Fruit fly (Drosophila melanogaster) whole organism, embryonic: Measurements from ENCODE around the gene CG14984.
A peak's percentile ranks its signal among the peaks of the same experiment; 100 is the strongest.

Experiments used
- Aef1 ChIP-seq: fragments of 200-800 bp; sonication (Bioruptor generic); IDR thresholded peaks from 3 replicates; pipeline ENCODE4 v1.3.6; 2022; ENCODE audit warnings: missing biosample characterization, missing genetic modification characterization
- Antp ChIP-seq: fragments of 200-800 bp; sonication (Bioruptor generic); optimal IDR thresholded peaks from 3 replicates; lab custom pipeline; 2016; ENCODE audit warnings: missing biosample characterization, missing genetic modification characterization
- CG10209 ChIP-seq: fragments of 200-800 bp; sonication (Bioruptor generic); optimal IDR thresholded peaks from 3 replicates; lab custom pipeline; 2017; ENCODE audit warnings: missing biosample characterization, mild to moderate bottlenecking, missing genetic modification characterization, missing genetic modification reagents
- CG10321 ChIP-seq: fragments of 200-800 bp; sonication (Bioruptor generic); IDR thresholded peaks from 2 replicates; pipeline ENCODE4 v1.3.6; 2022; ENCODE audit warnings: missing biosample characterization, missing genetic modification characterization
- CG11085 ChIP-seq: fragments of 200-800 bp; sonication (Bioruptor generic); IDR thresholded peaks from 2 replicates; pipeline ENCODE4 v1.3.6; 2022; ENCODE audit warnings: missing biosample characterization, missing genetic modification characterization
- CG12236 ChIP-seq: fragments of 200-800 bp; sonication (Bioruptor generic); optimal IDR thresholded peaks from 2 replicates; lab custom pipeline; 2016; ENCODE audit warnings: missing biosample characterization, missing genetic modification characterization
- CG12299 ChIP-seq: fragments of 200-800 bp; sonication (Bioruptor generic); optimal IDR thresholded peaks from 2 replicates; lab custom pipeline; 2018; ENCODE audit warnings: missing biosample characterization, mild to moderate bottlenecking, missing genetic modification characterization
- CG13287 ChIP-seq: fragments of 200-800 bp; sonication (Bioruptor generic); IDR thresholded peaks from 2 replicates; pipeline ENCODE4 v1.3.6; 2022; ENCODE audit warnings: missing biosample characterization, missing genetic modification characterization; ENCODE audit not compliant: partially characterized antibody
- CG14965 ChIP-seq: fragments of 200-800 bp; sonication (Bioruptor generic); optimal IDR thresholded peaks from 2 replicates; lab custom pipeline; 2016; ENCODE audit warnings: missing biosample characterization, missing genetic modification characterization, borderline replicate concordance
- CG15073 ChIP-seq: fragments of 200-800 bp; sonication (Bioruptor generic); optimal IDR thresholded peaks from 2 replicates; lab custom pipeline; 2016; ENCODE audit warnings: missing biosample characterization, missing genetic modification characterization
- CG16813 ChIP-seq: fragments of 200-800 bp; sonication (Bioruptor generic); IDR thresholded peaks from 3 replicates; pipeline ENCODE4 v1.3.6; 2022; ENCODE audit warnings: missing biosample characterization, missing genetic modification characterization; ENCODE audit not compliant: partially characterized antibody
- CG17186 ChIP-seq: fragments of 200-800 bp; sonication (Bioruptor generic); optimal IDR thresholded peaks from 3 replicates; lab custom pipeline; 2017; ENCODE audit warnings: missing biosample characterization, missing genetic modification reagents, missing genetic modification characterization
- CG17612 ChIP-seq: fragments of 200-800 bp; sonication (Bioruptor generic); IDR thresholded peaks from 2 replicates; pipeline ENCODE4 v1.3.6; 2022; ENCODE audit warnings: missing biosample characterization, missing genetic modification characterization
- CG18011 ChIP-seq: fragments of 200-800 bp; sonication (Bioruptor generic); optimal IDR thresholded peaks from 2 replicates; lab custom pipeline; 2017; ENCODE audit warnings: missing biosample characterization, missing genetic modification characterization, mild to moderate bottlenecking, moderate library complexity, missing genotype
- CG2678 ChIP-seq: fragments of 200-800 bp; sonication (Bioruptor generic); optimal IDR thresholded peaks from 3 replicates; lab custom pipeline; 2019; ENCODE audit warnings: missing biosample characterization, mild to moderate bottlenecking, missing genetic modification characterization, moderate library complexity
- CG3407 ChIP-seq: fragments of 200-800 bp; sonication (Bioruptor generic); optimal IDR thresholded peaks from 2 replicates; lab custom pipeline; 2018; ENCODE audit warnings: missing biosample characterization, mild to moderate bottlenecking, missing genetic modification characterization
- CG4328 ChIP-seq: fragments of 200-800 bp; sonication (Bioruptor generic); optimal IDR thresholded peaks from 3 replicates; lab custom pipeline; 2017; ENCODE audit warnings: missing biosample characterization, missing genetic modification reagents, missing genetic modification characterization
- CG6683 ChIP-seq: fragments of 200-800 bp; sonication (Bioruptor generic); optimal IDR thresholded peaks from 2 replicates; lab custom pipeline; 2017; ENCODE audit warnings: missing biosample characterization, mild to moderate bottlenecking, missing genetic modification characterization, missing genetic modification reagents
- CG7372 ChIP-seq: fragments of 200-800 bp; sonication (Bioruptor generic); IDR thresholded peaks from 2 replicates; pipeline ENCODE4 v1.3.6; 2022; ENCODE audit warnings: missing biosample characterization, missing genetic modification characterization
- CG8359 ChIP-seq: fragments of 200-800 bp; sonication (Bioruptor generic); optimal IDR thresholded peaks from 2 replicates; lab custom pipeline; 2017; ENCODE audit warnings: missing biosample characterization, mild to moderate bottlenecking, missing genetic modification characterization, borderline replicate concordance
- CG8478 ChIP-seq: fragments of >200 bp; optimal IDR thresholded peaks from 2 replicates; lab custom pipeline; 2018
- CG8765 ChIP-seq: fragments of 200-800 bp; sonication (Bioruptor generic); IDR thresholded peaks from 2 replicates; pipeline ENCODE4 v1.3.6; 2022; ENCODE audit warnings: missing biosample characterization, missing genetic modification characterization
- CG9727 ChIP-seq: fragments of 200-800 bp; sonication (Bioruptor generic); optimal IDR thresholded peaks from 3 replicates; lab custom pipeline; 2017; ENCODE audit warnings: missing biosample characterization, mild to moderate bottlenecking, missing genetic modification characterization
- CTCF ChIP-seq: fragments of 200-800 bp; sonication (Bioruptor generic); optimal IDR thresholded peaks from 2 replicates; lab custom pipeline; 2017; ENCODE audit warnings: missing biosample characterization, mild to moderate bottlenecking, missing genetic modification characterization, moderate library complexity
- Dp ChIP-seq: fragments of 200-800 bp; sonication (Bioruptor generic); optimal IDR thresholded peaks from 2 replicates; lab custom pipeline; 2018; ENCODE audit warnings: missing biosample characterization, mild to moderate bottlenecking, missing genetic modification characterization, moderate library complexity
- Ets65A ChIP-seq: fragments of 200-800 bp; sonication (Bioruptor generic); peaks from one replicate; lab custom pipeline; 2016; ENCODE audit warnings: missing biosample characterization, missing genetic modification characterization
- HLH3B ChIP-seq: fragments of 200-800 bp; sonication (Bioruptor generic); IDR thresholded peaks from 2 replicates; pipeline ENCODE4 v1.3.6; 2022; ENCODE audit warnings: missing biosample characterization, missing genetic modification characterization
- Jarid2 ChIP-seq: fragments of 200-800 bp; sonication (Bioruptor generic); optimal IDR thresholded peaks from 3 replicates; lab custom pipeline; 2017; ENCODE audit warnings: mild to moderate bottlenecking, missing biosample characterization, missing genetic modification reagents, missing genetic modification characterization
- MBD-R2 ChIP-seq: fragments of 200-800 bp; sonication (Bioruptor generic); IDR thresholded peaks from 2 replicates; pipeline ENCODE4 v1.3.6; 2022; ENCODE audit warnings: missing biosample characterization, missing genetic modification characterization
- Myb ChIP-seq: fragments of 200-800 bp; sonication (Bioruptor generic); optimal IDR thresholded peaks from 2 replicates; lab custom pipeline; 2016; ENCODE audit warnings: missing biosample characterization, missing genetic modification characterization
- Neu2 ChIP-seq: fragments of 200-800 bp; sonication (Bioruptor generic); optimal IDR thresholded peaks from 3 replicates; lab custom pipeline; 2016; ENCODE audit warnings: missing biosample characterization, missing genetic modification characterization, borderline replicate concordance
- Poxn ChIP-seq: fragments of 200-800 bp; sonication (Bioruptor generic); IDR thresholded peaks from 2 replicates; pipeline ENCODE4 v1.3.6; 2022; ENCODE audit warnings: missing biosample characterization, missing genetic modification characterization
- Usf ChIP-seq: fragments of 200-800 bp; sonication (Bioruptor generic); optimal IDR thresholded peaks from 2 replicates; lab custom pipeline; 2017; ENCODE audit warnings: missing genotype, missing biosample characterization, missing genetic modification characterization
- YL-1 ChIP-seq: fragments of 200-800 bp; sonication (Bioruptor generic); optimal IDR thresholded peaks from 3 replicates; lab custom pipeline; 2017; ENCODE audit warnings: missing biosample characterization, mild to moderate bottlenecking, missing genetic modification characterization
- ac ChIP-seq: fragments of 200-800 bp; sonication (Bioruptor generic); optimal IDR thresholded peaks from 3 replicates; lab custom pipeline; 2017; ENCODE audit warnings: missing biosample characterization, mild to moderate bottlenecking, missing genetic modification characterization
- btn ChIP-seq: fragments of 200-800 bp; sonication (Bioruptor generic); optimal IDR thresholded peaks from 2 replicates; lab custom pipeline; 2016; ENCODE audit warnings: missing biosample characterization, missing genetic modification characterization
- chif ChIP-seq, 2 experiments: fragments of 200-800 bp; sonication (Bioruptor generic); optimal IDR thresholded peaks; 3 replicates each; lab custom pipeline; 2016; ENCODE audit warnings: missing biosample characterization in 2 of 2, missing genetic modification characterization in 2 of 2
- chn ChIP-seq: fragments of 200-800 bp; sonication (Bioruptor generic); optimal IDR thresholded peaks from 2 replicates; lab custom pipeline; 2016; ENCODE audit warnings: missing biosample characterization, missing genetic modification characterization
- dati ChIP-seq: fragments of 200-800 bp; sonication (Bioruptor generic); IDR thresholded peaks from 2 replicates; pipeline ENCODE4 v1.3.6; 2022; ENCODE audit warnings: missing biosample characterization, missing genetic modification characterization
- dysf ChIP-seq: fragments of 200-800 bp; sonication (Bioruptor generic); IDR thresholded peaks from 3 replicates; pipeline ENCODE4 v1.3.6; 2022; ENCODE audit warnings: missing biosample characterization, missing genetic modification characterization
- emc ChIP-seq: fragments of 200-800 bp; sonication (Bioruptor generic); optimal IDR thresholded peaks from 2 replicates; lab custom pipeline; 2016; ENCODE audit warnings: missing biosample characterization, missing genetic modification characterization
- grau ChIP-seq: fragments of 200-800 bp; optimal IDR thresholded peaks from 3 replicates; lab custom pipeline; 2019; ENCODE audit warnings: missing biosample characterization, mild to moderate bottlenecking, missing genetic modification characterization, moderate library complexity
- insv ChIP-seq, 2 experiments: fragments of 200-800 bp; sonication (Bioruptor generic); optimal IDR thresholded peaks; 3 replicates each; lab custom pipeline; 2016 to 2018; ENCODE audit warnings: missing biosample characterization in 2 of 2, missing genetic modification characterization in 2 of 2
- mirr ChIP-seq: fragments of 200-800 bp; sonication (Bioruptor generic); optimal IDR thresholded peaks from 3 replicates; lab custom pipeline; 2018; ENCODE audit warnings: missing biosample characterization, mild to moderate bottlenecking, missing genetic modification characterization
- phol ChIP-seq: fragments of 200-800 bp; sonication (Bioruptor generic); optimal IDR thresholded peaks from 3 replicates; lab custom pipeline; 2018; ENCODE audit warnings: missing biosample characterization, mild to moderate bottlenecking, missing genetic modification characterization, moderate library complexity
- row ChIP-seq: fragments of 200-800 bp; sonication (Bioruptor generic); IDR thresholded peaks from 3 replicates; pipeline ENCODE4 v1.3.6; 2022; ENCODE audit warnings: missing biosample characterization, missing genetic modification characterization
- sqz ChIP-seq: fragments of 200-800 bp; sonication (Bioruptor generic); optimal IDR thresholded peaks from 3 replicates; lab custom pipeline; 2018; ENCODE audit warnings: missing biosample characterization, mild to moderate bottlenecking, missing genetic modification characterization
- ssp ChIP-seq: fragments of 200-800 bp; sonication (Bioruptor generic); IDR thresholded peaks from 2 replicates; pipeline ENCODE4 v1.3.6; 2022; ENCODE audit warnings: missing biosample characterization, missing genetic modification characterization
- tin ChIP-seq: fragments of 200-800 bp; sonication (Bioruptor generic); optimal IDR thresholded peaks from 3 replicates; lab custom pipeline; 2016; ENCODE audit warnings: missing biosample characterization, missing genetic modification characterization
- zfh1 ChIP-seq: fragments of 200-800 bp; sonication (Bioruptor generic); IDR thresholded peaks from 3 replicates; pipeline ENCODE4 v1.3.6; 2022; ENCODE audit warnings: missing biosample characterization, missing genetic modification characterization

CG14984 gene

DNA sequence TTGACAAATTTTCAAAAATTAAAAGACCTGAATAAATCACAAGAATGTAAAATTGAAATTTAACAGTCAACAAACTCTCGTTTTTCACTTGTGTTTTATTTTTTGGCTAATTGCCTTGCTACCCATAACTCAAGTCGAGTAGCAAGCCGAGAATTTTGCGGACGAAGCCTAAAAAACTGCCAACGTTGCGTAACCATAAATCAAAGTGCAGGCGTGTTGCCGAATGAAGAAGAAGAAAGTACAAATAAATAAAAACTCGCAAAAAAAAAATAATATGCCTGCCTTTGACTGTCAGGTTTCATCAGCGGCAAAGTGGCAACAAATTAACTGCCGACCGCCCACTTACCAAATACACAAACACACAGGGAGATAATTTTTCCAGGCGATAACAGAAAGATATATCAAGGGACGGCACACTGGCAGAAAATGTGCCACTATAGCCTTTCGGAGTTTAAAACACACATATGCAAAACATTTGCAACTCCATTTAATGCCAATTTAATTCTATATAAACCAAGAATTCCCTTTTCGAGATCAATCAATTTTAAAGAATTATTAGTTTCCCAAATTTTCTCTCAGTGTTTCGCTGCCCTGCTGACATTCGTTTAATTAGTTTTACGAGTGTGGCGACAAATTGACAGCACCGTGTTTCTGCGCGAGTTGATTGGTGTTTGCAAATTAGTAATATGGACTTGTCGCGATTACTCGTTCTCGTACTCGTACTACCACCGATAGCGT lies 24.0 kb downstream of the CG14984 start (continued):
- TF ChIP-seq CG4328 (GFP tag; lab: Kevin White, UChicago) (peak; percentile 69), CG7372 (peak; percentile 83), row (GFP tag; lab: Robert Waterston, UW) (peak; percentile 95), dysf (GFP tag; lab: Robert Waterston, UW) (peak; percentile 90), Poxn (GFP tag; lab: Robert Waterston, UW) (peak; percentile 87), CG8765 (GFP tag; lab: Robert Waterston, UW) (peak; percentile 51; the same call in 1 of the 2 replicates), CG12299 (peak; percentile 70), CG18011 (GFP tag; lab: Kevin White, UChicago) (peak; percentile 69), Usf (GFP tag; lab: Kevin White, UChicago) (peak; percentile 74), Neu2 (GFP tag; lab: Kevin White, UChicago) (no peak), YL-1 (peak; percentile 5), CG8478 (lab: Kevin White, UChicago) (no peak), insv (GFP tag; optimal IDR thresholded peaks at IDR 0.05; lab: Kevin White, UChicago) (peak in 1 of 2 experiments; percentile 29), chn (GFP tag; lab: Kevin White, UChicago) (peak; percentile 84), CG9727 (peak; percentile 88), Aef1 (peak; percentile 87), CG10321 (peak; percentile 47; the same call in 1 of the 2 replicates), CG8359 (GFP tag; lab: Kevin White, UChicago) (no peak), CTCF (no peak), CG17612 (peak; percentile 71; the same call in 1 of the 2 replicates), Myb (GFP tag; lab: Kevin White, UChicago) (peak; percentile 73), CG10209 (GFP tag; lab: Kevin White, UChicago) (peak; percentile 88), zfh1 (GFP tag; lab: Robert Waterston, UW) (peak; percentile 71; the same call in 2 of the 3 replicates), CG14965 (GFP tag; lab: Kevin White, UChicago) (peak; percentile 57), CG3407 (GFP tag; lab: Kevin White, UChicago) (peak; percentile 32), tin (GFP tag; lab: Kevin White, UChicago) (peak; percentile 69), CG12236 (GFP tag; lab: Kevin White, UChicago) (peak; percentile 35), dati (peak; percentile 47; the same call in 1 of the 2 replicates), CG17186 (no peak), CG6683 (GFP tag; lab: Kevin White, UChicago) (peak; percentile 77), emc (GFP tag; lab: Kevin White, UChicago) (peak; percentile 87), ac (no peak), chif (GFP tag; optimal IDR thresholded peaks at IDR 0.05; lab: Kevin White, UChicago) (peak; percentile 79 to 82), CG15073 (no peak), CG16813 (GFP tag; lab: Robert Waterston, UW) (no peak), MBD-R2 (GFP tag; lab: Robert Waterston, UW) (peak; percentile 83; the same call in 1 of the 2 replicates), btn (GFP tag; lab: Kevin White, UChicago) (peak; percentile 45), Ets65A (GFP tag; lab: Kevin White, UChicago) (peak; percentile 99), HLH3B (GFP tag; lab: Robert Waterston, UW) (peak; percentile 82), Dp (no peak), mirr (peak; percentile 93), CG11085 (GFP tag; lab: Robert Waterston, UW) (peak; percentile 81), CG2678 (tag; lab: Kevin White, UChicago) (peak; percentile 94), phol (tag; lab: Kevin White, UChicago) (peak; percentile 64), Antp (GFP tag; lab: Kevin White, UChicago) (peak; percentile 79), sqz (GFP tag; lab: Kevin White, UChicago) (peak; percentile 47), CG13287 (GFP tag; lab: Robert Waterston, UW) (no peak), grau (tag; lab: Kevin White, UChicago) (peak; percentile 89), Jarid2 (peak; percentile 64), ssp (GFP tag; lab: Robert Waterston, UW) (peak; percentile 70)
